Worm (Caenorhabditis elegans): ENCODE results near the gene C40H1.8.

DNA sequence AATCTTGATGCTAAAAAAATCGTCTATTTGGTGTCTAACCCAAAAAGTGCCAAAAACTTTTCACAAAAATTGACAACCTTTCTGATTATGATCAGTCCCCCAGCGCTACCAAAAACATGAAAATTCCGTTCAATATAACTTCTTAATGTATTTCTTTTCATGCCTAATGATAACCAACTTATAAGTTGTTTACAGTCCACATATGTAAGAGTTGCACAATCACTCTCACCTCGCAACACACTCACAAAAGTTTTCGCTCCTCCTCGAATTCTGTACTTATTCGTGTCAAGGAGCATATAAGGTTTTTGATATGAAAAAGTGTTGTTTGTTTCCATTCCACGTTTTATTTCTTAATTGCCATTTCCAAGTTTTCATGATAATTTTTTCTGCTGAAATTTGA is 26.0 kb upstream of the C40H1.8 start:
- no peak for TF ChIP-seq spr-3 (GFP tag; optimal IDR thresholded peaks at IDR 0.05)
- no peak for TF ChIP-seq nhr-11 (tag; optimal IDR thresholded peaks at IDR 0.05)
- TF ChIP-seq tra-1 (GFP tag; IDR thresholded peaks at IDR 0.05), result no peak
- no peak for TF ChIP-seq unc-130 (GFP tag; optimal IDR thresholded peaks at IDR 0.05)
- TF ChIP-seq ztf-11 (tag; optimal IDR thresholded peaks at IDR 0.05), result no peak
- no peak for TF ChIP-seq aha-1 (tag)
- no peak for TF ChIP-seq zip-2 (tag; optimal IDR thresholded peaks at IDR 0.05)
- TF ChIP-seq unc-39 (tag; optimal IDR thresholded peaks at IDR 0.05), result no peak
- TF ChIP-seq nhr-28 (tag; optimal IDR thresholded peaks at IDR 0.05), result no peak
- no peak for TF ChIP-seq Y75B8A.6 (GFP tag; IDR thresholded peaks at IDR 0.05)
- TF ChIP-seq lin-38 (GFP tag; IDR thresholded peaks at IDR 0.05), result no peak

Data from whole organism, L4 larva.